Worm (Caenorhabditis elegans): ENCODE measurements around the gene ent-5.

ent-5 gene

DNA sequence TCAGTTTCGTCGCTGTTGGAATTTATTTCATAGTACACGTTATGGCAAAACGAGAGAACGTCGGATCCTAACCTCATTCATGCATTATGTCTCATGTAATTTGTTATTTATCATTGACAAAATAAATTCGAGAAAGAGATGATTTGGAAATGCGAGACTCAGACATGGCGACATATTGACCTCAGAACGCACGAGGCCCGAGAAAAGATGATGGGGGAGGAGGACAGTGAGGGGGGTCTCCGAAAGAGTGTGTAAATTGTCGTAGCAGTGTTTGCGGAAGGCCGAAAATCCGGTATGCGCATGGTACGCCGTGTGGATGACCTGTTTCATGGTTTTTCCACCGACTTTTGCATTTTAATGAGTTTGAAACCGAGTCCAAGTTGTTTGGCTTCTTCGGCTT is 13.4 kb downstream of the ent-5 start (continued):
- TF ChIP-seq zip-4 (GFP tag; optimal IDR thresholded peaks at IDR 0.05): no peak
- TF ChIP-seq sox-4 (tag; optimal IDR thresholded peaks at IDR 0.05): no peak
- no peak for TF ChIP-seq Y116A8C.19 (tag; optimal IDR thresholded peaks at IDR 0.05; ENCODE audit: borderline replicate concordance)
- TF ChIP-seq efl-3 (GFP tag; optimal IDR thresholded peaks at IDR 0.05): no peak
- TF ChIP-seq tlp-1 (tag; optimal IDR thresholded peaks at IDR 0.05): no peak
- no peak for TF ChIP-seq ces-1 (GFP tag; optimal IDR thresholded peaks at IDR 0.05)
- no peak for TF ChIP-seq sup-37 (GFP tag; optimal IDR thresholded peaks at IDR 0.05)
- no peak for TF ChIP-seq unc-98 (GFP tag; IDR thresholded peaks at IDR 0.05)
- 0 out of 2 replicates have a peak, but pooled peaks have one; percentile 37 for TF ChIP-seq grh-1 (GFP tag; IDR thresholded peaks at IDR 0.05)
- TF ChIP-seq lir-3 (tag; optimal IDR thresholded peaks at IDR 0.05; ENCODE audit: poor library complexity): peak; percentile 11
- TF ChIP-seq fkh-10 (GFP tag; optimal IDR thresholded peaks at IDR 0.05): no peak
- TF ChIP-seq ets-5 (GFP tag; IDR thresholded peaks at IDR 0.05): no peak
- no peak for TF ChIP-seq fkh-4 (tag; optimal IDR thresholded peaks at IDR 0.05; ENCODE audit: borderline replicate concordance)
- TF ChIP-seq hpl-2 (GFP tag; optimal IDR thresholded peaks at IDR 0.05): no peak
- TF ChIP-seq unc-62 (GFP tag; optimal IDR thresholded peaks at IDR 0.05): no peak
- peak; percentile 30 for TF ChIP-seq lin-39 (tag; optimal IDR thresholded peaks at IDR 0.05)
- TF ChIP-seq ceh-82 (tag; optimal IDR thresholded peaks at IDR 0.05): peak in 1 of 3 experiments; percentile 49
- TF ChIP-seq ceh-90 (tag; optimal IDR thresholded peaks at IDR 0.05): no peak
- TF ChIP-seq rnt-1 (tag; optimal IDR thresholded peaks at IDR 0.05): peak; percentile 65
- peak; percentile 32 for TF ChIP-seq dsc-1 (tag; optimal IDR thresholded peaks at IDR 0.05)
- peak; percentile 33 for TF ChIP-seq snpc-4 (tag; optimal IDR thresholded peaks at IDR 0.05)
- TF ChIP-seq nhr-237 (tag; optimal IDR thresholded peaks at IDR 0.05): no peak
- TF ChIP-seq nhr-76 (tag; optimal IDR thresholded peaks at IDR 0.05): no peak
- TF ChIP-seq lin-13 (GFP tag; optimal IDR thresholded peaks at IDR 0.05): peak; percentile 13
- no peak for TF ChIP-seq pag-3 (tag; optimal IDR thresholded peaks at IDR 0.05; ENCODE audit: borderline replicate concordance, insufficient read depth)
- TF ChIP-seq nhr-71 (tag; optimal IDR thresholded peaks at IDR 0.05): peak; percentile 68
- TF ChIP-seq nhr-20 (tag; optimal IDR thresholded peaks at IDR 0.05): peak; percentile 75
- TF ChIP-seq hlh-4 (tag; optimal IDR thresholded peaks at IDR 0.05): no peak
- no peak for TF ChIP-seq egl-27 (tag; optimal IDR thresholded peaks at IDR 0.05)
- no peak for TF ChIP-seq nhr-90 (tag; optimal IDR thresholded peaks at IDR 0.05; ENCODE audit: poor library complexity)
- TF ChIP-seq mef-2 (tag; optimal IDR thresholded peaks at IDR 0.05): no peak
- no peak for TF ChIP-seq ceh-8 (GFP tag; optimal IDR thresholded peaks at IDR 0.05)
- peak; percentile 2 to 26 (median 8) for TF ChIP-seq dpl-1 (GFP tag; optimal IDR thresholded peaks at IDR 0.05)
- TF ChIP-seq lin-35 (GFP tag; optimal IDR thresholded peaks at IDR 0.05): peak; percentile 13 to 40
- peak in 1 of 2 experiments; percentile 89 for TF ChIP-seq mdl-1 (tag; optimal IDR thresholded peaks at IDR 0.05)
- peak; percentile 23 for TF ChIP-seq egl-13 (tag; optimal IDR thresholded peaks at IDR 0.05)
- no peak for TF ChIP-seq ztf-11 (tag; optimal IDR thresholded peaks at IDR 0.05)
- peak; percentile 56 for TF ChIP-seq nhr-19 (GFP tag; conservative IDR thresholded peaks at IDR 0.05)
- TF ChIP-seq fkh-8 (tag; optimal IDR thresholded peaks at IDR 0.05): peak; percentile 21
- no peak for TF ChIP-seq ceh-63 (GFP tag; optimal IDR thresholded peaks at IDR 0.05)
- TF ChIP-seq nhr-12 (tag; optimal IDR thresholded peaks at IDR 0.05): no peak
- TF ChIP-seq pqm-1 (tag; optimal IDR thresholded peaks at IDR 0.05): no peak
- no peak for TF ChIP-seq ztf-4 (tag; optimal IDR thresholded peaks at IDR 0.05)
- no peak for TF ChIP-seq unc-130 (tag; optimal IDR thresholded peaks at IDR 0.05)
- TF ChIP-seq ceh-88 (GFP tag; IDR thresholded peaks at IDR 0.05): no peak
- peak; percentile 65 for TF ChIP-seq nhr-47 (tag; optimal IDR thresholded peaks at IDR 0.05)
- no peak for TF ChIP-seq zag-1 (tag; optimal IDR thresholded peaks at IDR 0.05)
- no peak for TF ChIP-seq nhr-28 (tag; optimal IDR thresholded peaks at IDR 0.05)
- no peak for TF ChIP-seq ama-1 (optimal IDR thresholded peaks at IDR 0.05)
- peak; percentile 59 for TF ChIP-seq blmp-1 (tag; optimal IDR thresholded peaks at IDR 0.05)
- no peak for TF ChIP-seq fos-1 (tag; optimal IDR thresholded peaks at IDR 0.05)
- TF ChIP-seq alr-1 (tag; optimal IDR thresholded peaks at IDR 0.05; ENCODE audit: borderline replicate concordance): no peak
